Worm (Caenorhabditis elegans) whole organism, L4 larva: ENCODE results near the gene hlh-14.

Experiments
- R02D3.7 ChIP-seq: fragments of 150-350 bp; sonication (generic microtip); optimal IDR thresholded peaks from 3 replicates; lab custom pipeline; 2014; ENCODE audit warnings: missing biosample characterization, missing genetic modification characterization
- ceh-32 ChIP-seq: sonication (generic microtip); optimal IDR thresholded peaks from 2 replicates; lab custom pipeline; 2016; ENCODE audit warnings: mild to moderate bottlenecking, missing genetic modification characterization, missing compliant biosample characterization; ENCODE audit not compliant: poor library complexity
- ceh-82 ChIP-seq: sonication (generic microtip); optimal IDR thresholded peaks from 2 replicates; lab custom pipeline; 2017; ENCODE audit warnings: missing biosample characterization, missing genetic modification characterization
- hmg-1.1 ChIP-seq: fragments of 200-800 bp; sonication (Bioruptor generic); IDR thresholded peaks from 2 replicates; pipeline ENCODE4 v1.3.6; 2022; ENCODE audit warnings: missing genetic modification reagents, missing genetic modification characterization, missing compliant biosample characterization
- lin-13 ChIP-seq: fragments of 150-350 bp; optimal IDR thresholded peaks from 2 replicates; lab custom pipeline; 2014; ENCODE audit warnings: missing biosample characterization, missing genetic modification reagents, missing genetic modification characterization
- lin-15B ChIP-seq: fragments of 150-350 bp; sonication (generic microtip); optimal IDR thresholded peaks from 3 replicates; lab custom pipeline; 2014; ENCODE audit warnings: missing biosample characterization, missing genetic modification characterization
- lin-29 ChIP-seq: fragments of 200-800 bp; sonication (Bioruptor generic); IDR thresholded peaks from 2 replicates; pipeline ENCODE4 v1.3.6; 2022; ENCODE audit warnings: missing genetic modification reagents, missing genetic modification characterization, missing compliant biosample characterization
- lsy-2 ChIP-seq, 2 experiments: fragments of 150-350 bp in 1 of 2; sonication (generic microtip) in 1 of 2; optimal IDR thresholded peaks; 2 replicates each; lab custom pipeline; 2014 to 2017; ENCODE audit warnings: missing biosample characterization in 2 of 2, missing genetic modification characterization in 2 of 2
- nhr-77 ChIP-seq: fragments of 150-350 bp; optimal IDR thresholded peaks from 2 replicates; lab custom pipeline; 2014; ENCODE audit warnings: missing biosample characterization, missing genetic modification characterization
- saeg-2 ChIP-seq: fragments of 200-800 bp; sonication (Bioruptor generic); IDR thresholded peaks from 2 replicates; pipeline ENCODE4 v1.3.6; 2022; ENCODE audit warnings: missing genetic modification reagents, missing genetic modification characterization, missing compliant biosample characterization
- snpc-4 ChIP-seq: fragments of 150-350 bp; optimal IDR thresholded peaks from 2 replicates; lab custom pipeline; 2014; ENCODE audit warnings: missing biosample characterization, missing genetic modification characterization

DNA sequence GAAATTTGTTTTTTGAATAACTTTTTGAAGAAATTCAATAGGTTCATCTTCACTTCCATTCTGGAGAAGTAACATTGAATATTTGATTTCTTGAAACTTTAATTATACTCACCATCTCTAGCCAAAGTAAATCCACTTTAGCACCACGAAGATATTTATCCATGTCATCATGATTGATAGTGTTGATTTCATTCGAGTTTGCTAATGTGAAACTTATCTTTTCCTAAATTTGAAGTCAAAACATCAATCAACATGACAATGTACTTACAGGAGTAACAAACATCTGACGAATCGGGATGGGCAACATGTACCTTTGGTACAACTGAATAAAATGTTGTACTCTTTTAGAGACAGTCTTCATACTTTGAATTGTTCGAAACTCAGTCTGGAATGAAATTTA, 41.4 kb downstream of the hlh-14 start:
- TF ChIP-seq hmg-1.1 (GFP tag; lab: Robert Waterston, UW) (no peak), snpc-4 (tag; lab: Kevin White, UChicago) (no peak), lin-29 (GFP tag; lab: Robert Waterston, UW) (no peak), saeg-2 (no peak), R02D3.7 (tag; lab: Kevin White, UChicago) (no peak), nhr-77 (tag; lab: Kevin White, UChicago) (no peak), lsy-2 (tag; optimal IDR thresholded peaks at IDR 0.05; lab: Kevin White, UChicago) (no peak), lin-15B (tag; lab: Kevin White, UChicago) (no peak), lin-13 (GFP tag; lab: Kevin White, UChicago) (no peak), ceh-32 (no peak), ceh-82 (tag; lab: Kevin White, UChicago) (no peak)
